Worm (Caenorhabditis elegans) whole organism, L4 larva: ENCODE data around the gene cec-4.

Experiments
- duxl-1 ChIP-seq: sonication (generic microtip); optimal IDR thresholded peaks from 2 replicates; lab custom pipeline; 2016; ENCODE audit warnings: mild to moderate bottlenecking, missing genetic modification characterization, moderate library complexity, missing compliant biosample characterization; ENCODE audit not compliant: poor library complexity
- dve-1 ChIP-seq: sonication (generic microtip); optimal IDR thresholded peaks from 2 replicates; lab custom pipeline; 2017; ENCODE audit warnings: antibody characterized with exemption, mild to moderate bottlenecking, missing genetic modification characterization, missing compliant biosample characterization; ENCODE audit not compliant: insufficient read depth
- fos-1 ChIP-seq: fragments of 150-350 bp; optimal IDR thresholded peaks from 2 replicates; lab custom pipeline; 2014; ENCODE audit warnings: missing biosample characterization, missing genetic modification characterization
- hif-1 ChIP-seq, 2 experiments: sonication (generic microtip); optimal IDR thresholded peaks; 2 replicates each; lab custom pipeline; 2016 to 2017; ENCODE audit warnings: missing compliant biosample characterization in 2 of 2, missing genetic modification characterization in 2 of 2, missing genetic modification reagents in 2 of 2, missing genotype in 2 of 2, mild to moderate bottlenecking in 1 of 2
- lim-7 ChIP-seq: fragments of 200-800 bp; sonication (Bioruptor generic); IDR thresholded peaks from 2 replicates; pipeline ENCODE4 v1.3.6; 2022; ENCODE audit warnings: missing genetic modification characterization, missing compliant biosample characterization
- mep-1 ChIP-seq: fragments of 150-350 bp; sonication (generic microtip); optimal IDR thresholded peaks from 3 replicates; lab custom pipeline; 2014; ENCODE audit warnings: missing biosample characterization, missing genetic modification characterization
- mxl-2 ChIP-seq: fragments of 200-800 bp; sonication (Bioruptor generic); conservative IDR thresholded peaks from 2 replicates; pipeline ENCODE4 v1.3.6; 2022; ENCODE audit warnings: missing genetic modification reagents, missing genetic modification characterization, missing compliant biosample characterization
- nhr-11 ChIP-seq: fragments of 150-350 bp; optimal IDR thresholded peaks from 2 replicates; lab custom pipeline; 2014; ENCODE audit warnings: missing biosample characterization, missing genetic modification characterization
- saeg-2 ChIP-seq: fragments of 200-800 bp; sonication (Bioruptor generic); IDR thresholded peaks from 2 replicates; pipeline ENCODE4 v1.3.6; 2022; ENCODE audit warnings: missing genetic modification reagents, missing genetic modification characterization, missing compliant biosample characterization
- skn-1 ChIP-seq: fragments of 150-350 bp; optimal IDR thresholded peaks from 2 replicates; lab custom pipeline; 2014; ENCODE audit warnings: missing biosample characterization, missing genetic modification characterization
- unc-62 ChIP-seq, 3 experiments: fragments of 150-350 bp in 1 of 3; sonication (generic microtip); optimal IDR thresholded peaks in 2 of 3; peaks in 1 of 3; 1 replicate in 1 of 3; 2 replicates in 2 of 3; lab custom pipeline; 2014 to 2017; ENCODE audit warnings: missing biosample characterization in 3 of 3, missing genetic modification characterization in 3 of 3, missing genetic modification reagents in 3 of 3, missing genotype in 1 of 3

- TF ChIP-seq skn-1 (tag; lab: Kevin White, UChicago), result no peak
- no peak for TF ChIP-seq saeg-2 (GFP tag; lab: Robert Waterston, UW)
- no peak for TF ChIP-seq hif-1 (tag; optimal IDR thresholded peaks at IDR 0.05; lab: Kevin White, UChicago)
- no peak for TF ChIP-seq lim-7 (GFP tag; lab: Robert Waterston, UW)
- TF ChIP-seq fos-1, result no peak
- TF ChIP-seq nhr-11 (tag; lab: Kevin White, UChicago), result no peak
- no peak for TF ChIP-seq unc-62 (GFP tag; optimal IDR thresholded peaks at IDR 0.05 in 1 of 2; lab: Kevin White, UChicago)
- TF ChIP-seq unc-62 (tag; optimal IDR thresholded peaks at IDR 0.05; lab: Kevin White, UChicago), result no peak
- TF ChIP-seq mep-1, result no peak
- no peak for TF ChIP-seq mxl-2 (GFP tag; lab: Robert Waterston, UW)
- TF ChIP-seq duxl-1 (tag; lab: Kevin White, UChicago), result no peak
- no peak for TF ChIP-seq dve-1 (tag; lab: Kevin White, UChicago)
Measured at ce11 chrIV:7551254-7551653, 24.3 kb upstream of the cec-4 start.
